Worm (Caenorhabditis elegans): ENCODE measurements around the gene B0563.18.

DNA sequence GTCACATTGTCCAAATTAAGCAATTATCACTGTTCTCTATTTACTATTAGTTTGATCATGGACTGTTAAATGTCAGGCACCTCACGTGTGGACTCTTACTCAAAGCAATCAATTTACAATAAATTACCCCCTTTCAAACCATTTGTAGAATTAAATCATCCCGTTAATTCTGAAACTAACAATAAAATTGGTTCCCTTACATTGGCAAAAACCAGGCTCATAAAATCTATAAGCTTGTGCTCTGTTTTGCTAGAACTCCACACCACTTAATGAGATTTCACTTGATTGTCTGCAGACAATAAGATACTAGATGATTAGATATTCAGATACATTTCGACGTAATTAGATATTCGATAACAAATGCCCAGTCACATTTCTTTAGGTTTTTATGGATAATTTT, 2.3 kb upstream of the B0563.18 start:
- no peak for TF ChIP-seq him-1 (tag; optimal IDR thresholded peaks at IDR 0.05)
- no peak for TF ChIP-seq W03F9.2 (tag; optimal IDR thresholded peaks at IDR 0.05)
